Fruit fly (Drosophila melanogaster) whole organism, wandering third instar larva: ENCODE data around the gene Rcd4.

Experiments
- CG32264 ChIP-seq: fragments of 200-800 bp; sonication (Bioruptor generic); optimal IDR thresholded peaks from 2 replicates; lab custom pipeline; 2016; ENCODE audit warnings: missing biosample characterization, missing genetic modification characterization
- CG9705 ChIP-seq: fragments of 200-800 bp; sonication (Bioruptor generic); optimal IDR thresholded peaks from 2 replicates; lab custom pipeline; 2018; ENCODE audit warnings: missing biosample characterization, mild to moderate bottlenecking, missing genetic modification characterization
- CrebA ChIP-seq: fragments of 200-800 bp; sonication (Bioruptor generic); optimal IDR thresholded peaks from 2 replicates; lab custom pipeline; 2016; ENCODE audit warnings: missing biosample characterization, mild to moderate bottlenecking, missing genetic modification characterization, borderline replicate concordance
- Dif ChIP-seq: fragments of 200-275, 200-300 bp; sonication (Bioruptor generic); optimal IDR thresholded peaks from 2 replicates; lab custom pipeline; 2018; ENCODE audit warnings: missing biosample characterization, missing genetic modification characterization; ENCODE audit not compliant: partially characterized antibody
- HLH106 ChIP-seq: fragments of 200-800 bp; optimal IDR thresholded peaks from 3 replicates; lab custom pipeline; 2019; ENCODE audit warnings: missing biosample characterization, mild to moderate bottlenecking, missing genetic modification characterization, moderate library complexity
- Hnf4 ChIP-seq: fragments of 200-800 bp; sonication (Bioruptor generic); optimal IDR thresholded peaks from 2 replicates; lab custom pipeline; 2016; ENCODE audit warnings: missing biosample characterization, mild to moderate bottlenecking, missing genetic modification characterization
- Hr83 ChIP-seq: fragments of 200-300 bp; sonication (Bioruptor generic); optimal IDR thresholded peaks from 2 replicates; lab custom pipeline; 2016; ENCODE audit warnings: missing biosample characterization, mild to moderate bottlenecking, missing genetic modification characterization, moderate library complexity; ENCODE audit not compliant: poor library complexity, severe bottlenecking
- Jra ChIP-seq: sonication (Bioruptor generic); optimal IDR thresholded peaks from 2 replicates; lab custom pipeline; 2016; ENCODE audit warnings: missing biosample characterization, missing genetic modification characterization
- Mio ChIP-seq: sonication (Bioruptor generic); optimal IDR thresholded peaks from 2 replicates; lab custom pipeline; 2016; ENCODE audit warnings: missing biosample characterization, missing genetic modification characterization
- Myc ChIP-seq: fragments of >200 bp; optimal IDR thresholded peaks from 2 replicates; lab custom pipeline; 2017
- OdsH ChIP-seq: fragments of 200-800 bp; sonication (Bioruptor generic); optimal IDR thresholded peaks from 2 replicates; lab custom pipeline; 2016; ENCODE audit warnings: missing biosample characterization, mild to moderate bottlenecking, missing genetic modification characterization
- Rel ChIP-seq, 2 experiments: fragments of 200-800 bp; sonication (Bioruptor generic) in 1 of 2; optimal IDR thresholded peaks; 2 replicates in 1 of 2; 3 replicates in 1 of 2; lab custom pipeline; 2016 to 2019; ENCODE audit warnings: mild to moderate bottlenecking in 2 of 2, missing biosample characterization in 2 of 2, missing genetic modification characterization in 2 of 2, moderate library complexity in 1 of 2
- Vsx2 ChIP-seq: fragments of 200-300, 225-300 bp; sonication (Bioruptor generic); optimal IDR thresholded peaks from 2 replicates; lab custom pipeline; 2018; ENCODE audit warnings: missing biosample characterization, missing genetic modification characterization; ENCODE audit not compliant: partially characterized antibody
- br ChIP-seq: fragments of 200-800 bp; sonication (Bioruptor generic); optimal IDR thresholded peaks from 2 replicates; lab custom pipeline; 2016; ENCODE audit warnings: missing biosample characterization, missing genetic modification characterization
- brk ChIP-seq: fragments of 200-800 bp; sonication (Bioruptor generic); optimal IDR thresholded peaks from 2 replicates; lab custom pipeline; 2016; ENCODE audit warnings: missing biosample characterization, mild to moderate bottlenecking, missing genetic modification characterization
- dsf ChIP-seq: sonication (Bioruptor generic); optimal IDR thresholded peaks from 2 replicates; lab custom pipeline; 2016; ENCODE audit warnings: missing biosample characterization, missing genetic modification characterization, borderline replicate concordance
- foxo ChIP-seq, 2 experiments: fragments of 200-800 bp; sonication (Bioruptor generic); optimal IDR thresholded peaks; 2 replicates in 1 of 2; 3 replicates in 1 of 2; lab custom pipeline; 2016 to 2017; ENCODE audit warnings: missing biosample characterization in 2 of 2, missing genetic modification characterization in 2 of 2
- jim ChIP-seq: fragments of 175-275, 200-325 bp; sonication (Bioruptor generic); optimal IDR thresholded peaks from 2 replicates; lab custom pipeline; 2016; ENCODE audit warnings: missing biosample characterization, mild to moderate bottlenecking, missing genetic modification characterization
- pan ChIP-seq: fragments of >200 bp; optimal IDR thresholded peaks from 2 replicates; lab custom pipeline; 2017
- rgr ChIP-seq: fragments of 200-800 bp; sonication (Bioruptor generic); optimal IDR thresholded peaks from 3 replicates; lab custom pipeline; 2016; ENCODE audit warnings: missing biosample characterization, mild to moderate bottlenecking, missing genetic modification characterization
- sage ChIP-seq: fragments of 200-800 bp; sonication (Bioruptor generic); optimal IDR thresholded peaks from 2 replicates; lab custom pipeline; 2016; ENCODE audit warnings: missing biosample characterization, mild to moderate bottlenecking, missing genetic modification characterization
- sv ChIP-seq: fragments of 200-800 bp; sonication (Bioruptor generic); optimal IDR thresholded peaks from 3 replicates; lab custom pipeline; 2016; ENCODE audit warnings: missing biosample characterization, missing genetic modification characterization
- tai ChIP-seq: sonication (Bioruptor generic); optimal IDR thresholded peaks from 2 replicates; lab custom pipeline; 2016; ENCODE audit warnings: missing biosample characterization, missing genetic modification characterization
- usp ChIP-seq: fragments of >200 bp; optimal IDR thresholded peaks from 2 replicates; lab custom pipeline; 2017; ENCODE audit warnings: missing biosample characterization, missing genetic modification characterization
- woc ChIP-seq: sonication (Bioruptor generic); optimal IDR thresholded peaks from 2 replicates; lab custom pipeline; 2016; ENCODE audit warnings: missing biosample characterization, mild to moderate bottlenecking, missing genetic modification characterization

Gene Rcd4

DNA sequence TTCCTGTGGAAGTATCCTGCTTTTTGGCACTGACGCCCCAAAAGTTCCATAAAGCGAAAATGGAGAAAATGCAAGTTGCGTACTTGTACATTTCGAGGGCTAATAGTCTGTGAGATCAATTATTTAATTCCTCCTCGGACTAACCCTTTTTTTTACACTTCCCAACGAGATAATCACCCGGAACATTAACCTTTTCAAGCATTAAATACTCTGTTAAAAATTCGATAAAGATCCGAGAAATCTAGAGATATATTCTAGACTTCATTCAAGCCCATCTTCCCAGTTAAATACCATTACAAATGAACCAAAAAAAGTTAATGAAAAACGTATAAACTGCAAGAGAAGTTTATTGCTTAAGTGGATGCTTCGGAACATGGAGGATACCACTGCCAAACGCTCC is 11.5 kb downstream of the Rcd4 start, which contains the start of gene lectin-29Ca:
Gene lectin-29Ca, minus strand, starts transcription at position 101 of the 400 bp plus-strand sequence.
- TF ChIP-seq foxo (GFP tag; optimal IDR thresholded peaks at IDR 0.05; lab: Kevin White, UChicago) (no peak), Mio (GFP tag; lab: Kevin White, UChicago) (no peak), CrebA (GFP tag; lab: Kevin White, UChicago) (no peak)

DNA sequence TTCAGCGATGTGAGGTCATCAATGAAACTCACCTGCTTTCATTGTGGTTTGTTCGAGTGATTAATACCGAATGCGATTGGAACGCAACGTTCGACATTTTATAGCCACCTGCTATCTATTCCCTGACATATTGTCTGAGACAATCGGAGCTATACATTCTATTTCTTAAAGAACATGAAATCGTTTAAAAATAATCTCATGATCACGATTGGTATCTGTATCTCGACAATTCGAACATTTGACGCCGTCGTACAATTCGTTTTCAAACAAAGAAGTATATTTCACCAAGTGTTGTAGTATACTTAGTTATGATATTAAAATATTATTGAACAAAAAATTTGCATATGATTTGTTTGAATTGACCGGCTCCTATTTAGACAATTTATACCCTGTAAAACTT is 12.2 kb downstream of the Rcd4 start, which contains the start of gene Peritrophin-15b:
Gene Peritrophin-15b, minus strand, starts transcription at position 101 of the 400 bp plus-strand sequence.
- TF ChIP-seq Hnf4 (GFP tag; lab: Kevin White, UChicago), result no peak
- no peak for TF ChIP-seq CG32264
- no peak for TF ChIP-seq pan (lab: Kevin White, UChicago)
- TF ChIP-seq tai (GFP tag; lab: Kevin White, UChicago), result no peak
- TF ChIP-seq Vsx2 (GFP tag; lab: Kevin White, UChicago), result no peak
- TF ChIP-seq HLH106 (tag; lab: Kevin White, UChicago), result no peak

DNA sequence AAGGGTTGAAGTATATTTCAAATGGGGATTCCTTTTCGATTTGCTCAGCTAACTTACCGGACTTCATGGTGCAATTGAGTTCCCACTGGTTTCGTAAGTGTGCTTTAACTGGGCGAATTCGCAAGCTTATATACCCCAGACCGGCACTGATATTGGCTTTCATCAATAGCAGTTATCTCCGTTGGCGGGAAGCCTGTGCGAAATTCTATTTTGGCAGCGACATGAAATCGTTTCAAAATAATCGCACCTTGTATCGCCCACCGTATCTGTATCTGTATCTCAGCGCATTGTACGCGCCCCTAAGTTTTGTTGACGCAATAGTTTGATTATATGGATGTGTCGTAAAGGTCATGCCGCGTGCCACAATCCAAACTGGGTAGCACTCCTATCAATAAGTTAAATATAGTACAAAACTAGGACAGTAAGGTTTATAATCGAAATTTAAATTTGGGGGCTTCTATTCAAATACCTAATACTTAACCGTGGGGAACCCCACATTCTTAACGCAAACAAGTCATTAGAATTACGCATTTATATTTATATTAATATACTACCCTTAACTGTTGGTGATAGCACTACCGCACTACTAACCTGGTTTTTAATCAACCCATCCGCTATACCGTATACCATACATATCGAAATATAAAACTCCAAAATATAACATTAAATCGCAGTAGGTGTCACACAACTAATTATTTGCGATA is 13.5 kb downstream of the Rcd4 start, which contains the start of the genes Peritrophin-15a and CG13385:
Gene Peritrophin-15a, minus strand, starts transcription at position 101 of the 704 bp plus-strand sequence.
Gene CG13385, plus strand, starts transcription at position 654 of the 704 bp plus-strand sequence.
- TF ChIP-seq Vsx2 (GFP tag; lab: Kevin White, UChicago), result no peak
- no peak for TF ChIP-seq rgr (GFP tag; lab: Kevin White, UChicago)
- TF ChIP-seq Myc (lab: Kevin White, UChicago), result no peak
- no peak for TF ChIP-seq brk
- TF ChIP-seq Hr83 (GFP tag; lab: Kevin White, UChicago), result no peak
- no peak for TF ChIP-seq foxo (GFP tag; optimal IDR thresholded peaks at IDR 0.05; lab: Kevin White, UChicago)
- no peak for TF ChIP-seq Jra (GFP tag; lab: Kevin White, UChicago)
- no peak for TF ChIP-seq Hnf4 (GFP tag; lab: Kevin White, UChicago)
- no peak for TF ChIP-seq br (GFP tag; lab: Kevin White, UChicago)
- no peak for TF ChIP-seq OdsH
- TF ChIP-seq Dif (GFP tag; lab: Kevin White, UChicago), result no peak

DNA sequence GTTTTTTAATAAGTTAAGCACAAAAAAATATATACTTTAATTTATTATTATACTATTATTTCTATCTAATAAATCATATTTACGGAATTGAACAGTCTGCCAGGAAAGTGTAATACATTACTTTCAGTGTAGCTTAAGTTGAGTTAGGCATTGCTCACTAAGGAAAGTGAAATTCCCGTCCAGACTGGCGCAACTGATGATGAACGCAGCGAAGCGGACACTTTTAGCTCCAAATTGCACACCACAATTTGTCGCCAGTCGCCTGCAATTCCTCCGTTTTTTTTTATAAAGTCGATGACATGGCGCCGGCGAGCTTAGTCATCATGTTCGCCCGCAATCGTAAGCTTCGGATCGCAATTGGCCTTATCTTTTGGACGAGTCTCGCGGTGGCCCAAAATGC is 16.1 kb downstream of the Rcd4 start, which contains the start of gene CG13386:
Gene CG13386, plus strand, starts transcription at position 301 of the 400 bp plus-strand sequence.
- TF ChIP-seq HLH106 (tag; lab: Kevin White, UChicago) (no peak), CG9705 (GFP tag; lab: Kevin White, UChicago) (no peak), CG32264 (no peak), br (GFP tag; lab: Kevin White, UChicago) (no peak), jim (GFP tag; lab: Kevin White, UChicago) (no peak), Vsx2 (GFP tag; lab: Kevin White, UChicago) (no peak), woc (GFP tag; lab: Kevin White, UChicago) (no peak)

DNA sequence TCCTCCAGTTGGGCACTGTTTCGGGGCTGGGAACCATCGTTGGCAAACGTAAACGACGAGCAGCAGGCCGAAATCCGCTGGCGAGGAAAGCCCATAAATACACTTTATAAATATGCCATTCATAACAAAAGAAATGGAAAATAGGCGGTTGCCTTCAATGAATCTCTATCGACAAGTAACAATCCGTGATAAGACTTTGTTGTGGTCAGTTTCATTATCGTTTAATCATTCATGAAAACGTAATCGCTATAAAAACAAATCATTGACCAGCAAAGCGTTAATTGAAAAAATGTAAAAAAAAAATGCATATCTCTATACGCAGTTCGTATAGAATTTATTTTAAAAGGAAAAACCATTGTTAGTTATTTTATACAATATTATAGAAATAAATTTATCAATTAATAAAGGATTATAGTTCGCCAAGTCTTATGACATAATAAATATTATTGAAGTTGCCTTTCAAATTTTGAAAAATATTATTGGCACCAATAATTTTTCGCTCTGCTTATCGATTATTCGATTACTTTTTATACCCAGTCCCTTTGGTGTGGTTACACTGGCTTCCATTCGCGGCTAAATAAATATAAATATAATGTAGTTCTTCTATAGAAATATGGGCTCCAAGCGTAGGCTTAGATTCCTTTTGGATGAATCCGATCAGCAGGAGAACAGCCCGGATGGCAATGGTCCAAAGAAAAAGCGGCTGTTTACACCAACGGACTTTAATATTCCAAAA is 17.4 kb downstream of the Rcd4 start, which contains the start of gene CG31898:
Gene CG31898, plus strand, starts transcription at position 559 of the 736 bp plus-strand sequence.
- TF ChIP-seq sage (GFP tag; lab: Kevin White, UChicago) (peak; percentile 26), sv (GFP tag; lab: Kevin White, UChicago) (no peak)

DNA sequence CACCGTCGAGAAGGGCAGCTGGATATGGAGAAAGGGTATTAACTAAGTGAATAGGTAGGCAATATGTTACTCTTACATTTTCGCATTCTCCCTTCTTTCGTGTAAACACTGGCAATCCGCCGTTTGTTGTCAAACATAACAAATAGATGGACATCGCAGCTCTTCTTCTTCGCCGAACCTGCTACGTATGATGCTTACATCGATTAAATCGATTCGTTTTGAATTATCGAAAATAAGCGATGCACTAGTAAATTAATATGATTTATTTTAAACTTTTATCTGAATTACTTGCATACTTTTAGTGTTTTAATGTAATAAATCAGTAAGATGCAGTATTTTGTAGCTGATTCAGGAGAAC is 20.2 kb downstream of the Rcd4 start, which contains the start of gene fy:
Gene fy, minus strand, starts transcription at position 353 of the 358 bp plus-strand sequence.
- TF ChIP-seq sage (GFP tag; lab: Kevin White, UChicago), result no peak
- no peak for TF ChIP-seq Vsx2 (GFP tag; lab: Kevin White, UChicago)
- TF ChIP-seq dsf, result no peak
- no peak for TF ChIP-seq brk
- TF ChIP-seq foxo (GFP tag; optimal IDR thresholded peaks at IDR 0.05; lab: Kevin White, UChicago), result no peak
- TF ChIP-seq OdsH, result no peak
- no peak for TF ChIP-seq HLH106 (tag; lab: Kevin White, UChicago)
- no peak for TF ChIP-seq Hr83 (GFP tag; lab: Kevin White, UChicago)
- no peak for TF ChIP-seq CrebA (GFP tag; lab: Kevin White, UChicago)
- TF ChIP-seq Dif (GFP tag; lab: Kevin White, UChicago), result no peak
- no peak for TF ChIP-seq Jra (GFP tag; lab: Kevin White, UChicago)
- no peak for TF ChIP-seq usp (GFP tag; lab: Kevin White, UChicago)
- no peak for TF ChIP-seq CG9705 (GFP tag; lab: Kevin White, UChicago)
- TF ChIP-seq Rel (GFP tag; optimal IDR thresholded peaks at IDR 0.05; lab: Kevin White, UChicago), result no peak
- TF ChIP-seq Rel (tag; optimal IDR thresholded peaks at IDR 0.05; lab: Kevin White, UChicago), result no peak
